Worm (Caenorhabditis elegans) whole organism, L4 larva: Measurements from ENCODE around the gene K07C5.3.

ENCODE experiments used
- F44E2.7 ChIP-seq: fragments of 200-800 bp; sonication (Bioruptor generic); IDR thresholded peaks from 2 replicates; pipeline ENCODE4 v2.1.2; 2022; ENCODE audit warnings: missing genetic modification characterization, missing compliant biosample characterization
- R02D3.7 ChIP-seq: fragments of 150-350 bp; sonication (generic microtip); optimal IDR thresholded peaks from 3 replicates; lab custom pipeline; 2014; ENCODE audit warnings: missing biosample characterization, missing genetic modification characterization
- Y5F2A.4 ChIP-seq: fragments of 200-800 bp; sonication (Bioruptor generic); optimal IDR thresholded peaks from 2 replicates; lab custom pipeline; 2018; ENCODE audit warnings: mild to moderate bottlenecking, missing genetic modification characterization, missing compliant biosample characterization
- ZK337.2 ChIP-seq: fragments of 200-800 bp; sonication (Bioruptor generic); IDR thresholded peaks from 2 replicates; pipeline ENCODE4 v1.3.6; 2022; ENCODE audit warnings: missing genetic modification reagents, missing genetic modification characterization, missing compliant biosample characterization
- ZK546.5 ChIP-seq, 2 experiments: sonication (generic microtip); optimal IDR thresholded peaks; 2 replicates each; lab custom pipeline; 2017; ENCODE audit warnings: missing biosample characterization in 2 of 2, missing genetic modification characterization in 2 of 2
- aha-1 ChIP-seq: fragments of 150-350 bp; peaks from one replicate; lab custom pipeline; 2014; ENCODE audit warnings: missing biosample characterization, missing genetic modification characterization
- ama-1 ChIP-seq: fragments of 150-350 bp; optimal IDR thresholded peaks from 2 replicates; lab custom pipeline; 2014; ENCODE audit warnings: inconsistent platforms, mixed read lengths
- arid-1 ChIP-seq: fragments of 200-800 bp; sonication (Bioruptor generic); conservative IDR thresholded peaks from 2 replicates; pipeline ENCODE4 v1.3.6; 2022; ENCODE audit warnings: missing genetic modification reagents, missing genetic modification characterization, missing compliant biosample characterization
- attf-4 ChIP-seq: sonication (generic microtip); optimal IDR thresholded peaks from 3 replicates; lab custom pipeline; 2017; ENCODE audit warnings: missing biosample characterization, missing genetic modification characterization
- ceh-44 ChIP-seq: fragments of 200-800 bp; sonication (Bioruptor generic); IDR thresholded peaks from 2 replicates; pipeline ENCODE4 v1.3.6; 2022; ENCODE audit warnings: missing genetic modification reagents, missing genetic modification characterization, missing compliant biosample characterization
- ceh-82 ChIP-seq: sonication (generic microtip); optimal IDR thresholded peaks from 2 replicates; lab custom pipeline; 2017; ENCODE audit warnings: missing biosample characterization, missing genetic modification characterization
- cey-2 ChIP-seq: sonication (generic microtip); optimal IDR thresholded peaks from 3 replicates; lab custom pipeline; 2017; ENCODE audit warnings: missing genetic modification characterization, mild to moderate bottlenecking, missing compliant biosample characterization, antibody characterized with exemption, borderline replicate concordance; ENCODE audit not compliant: insufficient read depth
- ctbp-1 ChIP-seq: fragments of 200-800 bp; sonication (Bioruptor generic); IDR thresholded peaks from 2 replicates; pipeline ENCODE4 v1.3.6; 2022; ENCODE audit warnings: missing genetic modification reagents, missing genetic modification characterization, missing compliant biosample characterization
- daf-12 ChIP-seq: fragments of 150-350 bp; optimal IDR thresholded peaks from 2 replicates; lab custom pipeline; 2014; ENCODE audit warnings: missing biosample characterization, missing genetic modification reagents, missing genetic modification characterization
- daf-16 ChIP-seq, 3 experiments: sonication (generic microtip); optimal IDR thresholded peaks; 2 replicates each; lab custom pipeline; 2016 to 2017; ENCODE audit warnings: missing genetic modification characterization in 3 of 3, missing genetic modification reagents in 3 of 3, mild to moderate bottlenecking in 2 of 3, missing compliant biosample characterization in 2 of 3, missing biosample characterization in 1 of 3, moderate library complexity in 1 of 3
- daf-19 ChIP-seq: fragments of 200-800 bp; sonication (Bioruptor generic); conservative IDR thresholded peaks from 2 replicates; pipeline ENCODE4 v1.3.6; 2022; ENCODE audit warnings: missing genetic modification characterization, missing compliant biosample characterization
- dmd-6 ChIP-seq: fragments of 200-800 bp; sonication (Bioruptor generic); IDR thresholded peaks from 2 replicates; pipeline ENCODE4 v1.3.6; 2022; ENCODE audit warnings: missing genetic modification reagents, missing genetic modification characterization, missing compliant biosample characterization
- egl-43 ChIP-seq: fragments of 200-800 bp; sonication (Bioruptor generic); IDR thresholded peaks from 2 replicates; pipeline ENCODE4 v1.3.6; 2022; ENCODE audit warnings: missing genetic modification reagents, missing genetic modification characterization, missing compliant biosample characterization
- hlh-11 ChIP-seq: fragments of 200-800 bp; sonication (Bioruptor generic); optimal IDR thresholded peaks from 2 replicates; lab custom pipeline; 2018; ENCODE audit warnings: mild to moderate bottlenecking, missing genetic modification characterization, missing compliant biosample characterization
- hlh-30 ChIP-seq: sonication (generic microtip); optimal IDR thresholded peaks from 2 replicates; lab custom pipeline; 2017; ENCODE audit warnings: antibody characterized with exemption, mild to moderate bottlenecking, missing genetic modification characterization, missing compliant biosample characterization; ENCODE audit not compliant: insufficient read depth
- lin-13 ChIP-seq: fragments of 150-350 bp; optimal IDR thresholded peaks from 2 replicates; lab custom pipeline; 2014; ENCODE audit warnings: missing biosample characterization, missing genetic modification reagents, missing genetic modification characterization
- mes-2 ChIP-seq: sonication (generic microtip); optimal IDR thresholded peaks from 2 replicates; lab custom pipeline; 2016; ENCODE audit warnings: missing genotype, mild to moderate bottlenecking, missing genetic modification characterization, missing compliant biosample characterization; ENCODE audit not compliant: poor library complexity, severe bottlenecking
- nhr-10 ChIP-seq: fragments of 150-350 bp; optimal IDR thresholded peaks from 2 replicates; lab custom pipeline; 2014; ENCODE audit warnings: missing biosample characterization, missing genetic modification characterization
- nhr-111 ChIP-seq: fragments of 200-800 bp; sonication (Bioruptor generic); optimal IDR thresholded peaks from 2 replicates; lab custom pipeline; 2018; ENCODE audit warnings: mild to moderate bottlenecking, missing genetic modification characterization, missing compliant biosample characterization
- nhr-237 ChIP-seq: sonication (generic microtip); optimal IDR thresholded peaks from 2 replicates; lab custom pipeline; 2017; ENCODE audit warnings: missing biosample characterization, missing genetic modification characterization
- nhr-25 ChIP-seq: sonication (generic microtip); optimal IDR thresholded peaks from 2 replicates; lab custom pipeline; 2017; ENCODE audit warnings: missing genetic modification characterization, mild to moderate bottlenecking, missing compliant biosample characterization, antibody characterized with exemption, moderate library complexity, borderline replicate concordance; ENCODE audit not compliant: insufficient read depth
- nhr-28 ChIP-seq: fragments of 150-350 bp; optimal IDR thresholded peaks from 2 replicates; lab custom pipeline; 2014; ENCODE audit warnings: missing biosample characterization, missing genetic modification characterization
- nhr-48 ChIP-seq: sonication (generic microtip); optimal IDR thresholded peaks from 2 replicates; lab custom pipeline; 2016; ENCODE audit warnings: mild to moderate bottlenecking, missing genetic modification characterization, missing compliant biosample characterization
- pha-4 ChIP-seq, 2 experiments: fragments of 150-350 bp in 1 of 2; fragments of 200-800 bp in 1 of 2; sonication (Bioruptor generic) in 1 of 2; IDR thresholded peaks in 1 of 2; optimal IDR thresholded peaks in 1 of 2; 2 replicates each; pipeline versions ENCODE4 v1.3.6 to Lab custom; 2014 to 2022; ENCODE audit warnings: missing genetic modification characterization in 2 of 2, missing genetic modification reagents in 2 of 2, missing biosample characterization in 1 of 2, missing compliant biosample characterization in 1 of 2
- tra-1 ChIP-seq: fragments of 200-800 bp; sonication (Bioruptor generic); IDR thresholded peaks from 2 replicates; pipeline ENCODE4 v1.3.6; 2022; ENCODE audit warnings: missing genetic modification reagents, missing genetic modification characterization, missing compliant biosample characterization
- unc-39 ChIP-seq: sonication (generic microtip); optimal IDR thresholded peaks from 2 replicates; lab custom pipeline; 2017; ENCODE audit warnings: missing biosample characterization, missing genetic modification characterization
- unc-62 ChIP-seq, 3 experiments: fragments of 150-350 bp in 1 of 3; sonication (generic microtip); optimal IDR thresholded peaks in 2 of 3; peaks in 1 of 3; 1 replicate in 1 of 3; 2 replicates in 2 of 3; lab custom pipeline; 2014 to 2017; ENCODE audit warnings: missing biosample characterization in 3 of 3, missing genetic modification characterization in 3 of 3, missing genetic modification reagents in 3 of 3, missing genotype in 1 of 3
- zag-1 ChIP-seq: fragments of 150-350 bp; optimal IDR thresholded peaks from 2 replicates; lab custom pipeline; 2014; ENCODE audit warnings: missing biosample characterization, missing genetic modification characterization
- zip-11 ChIP-seq: fragments of 200-800 bp; sonication (Bioruptor generic); IDR thresholded peaks from 2 replicates; pipeline ENCODE4 v1.3.6; 2022; ENCODE audit warnings: missing genetic modification characterization, missing compliant biosample characterization

K07C5.3 gene

DNA sequence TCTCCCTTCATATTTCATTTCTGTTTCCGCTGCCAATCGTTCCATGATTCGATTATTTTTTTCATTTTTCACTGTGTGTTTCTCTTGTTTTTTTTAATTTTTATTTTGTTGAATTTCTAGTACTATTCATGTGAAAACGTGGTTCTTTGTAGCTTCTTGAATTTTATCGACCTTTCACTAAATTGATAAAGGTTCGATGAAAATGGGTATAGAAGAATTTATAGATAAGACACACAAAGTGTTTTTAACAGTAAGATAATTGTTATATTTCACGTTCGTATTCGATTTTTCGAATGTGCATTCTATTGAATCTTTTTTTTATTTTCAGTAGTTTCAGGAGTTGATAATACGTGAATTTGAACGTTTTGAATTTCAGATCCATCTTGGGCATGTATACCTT lies 29.1 kb downstream of the K07C5.3 start, which contains the start of gene ugt-49 (continued):
- TF ChIP-seq hlh-30 (no peak), arid-1 (GFP tag; lab: Robert Waterston, UW) (no peak), nhr-10 (tag; lab: Kevin White, UChicago) (no peak), ceh-44 (GFP tag; lab: Robert Waterston, UW) (no peak), F44E2.7 (GFP tag; lab: Robert Waterston, UW) (no peak), daf-16 (GFP tag; optimal IDR thresholded peaks at IDR 0.05; lab: Kevin White, UChicago) (no peak), daf-16 (tag; optimal IDR thresholded peaks at IDR 0.05; lab: Kevin White, UChicago) (peak; percentile 43), hlh-11 (tag; lab: Kevin White, UChicago) (no peak)

DNA sequence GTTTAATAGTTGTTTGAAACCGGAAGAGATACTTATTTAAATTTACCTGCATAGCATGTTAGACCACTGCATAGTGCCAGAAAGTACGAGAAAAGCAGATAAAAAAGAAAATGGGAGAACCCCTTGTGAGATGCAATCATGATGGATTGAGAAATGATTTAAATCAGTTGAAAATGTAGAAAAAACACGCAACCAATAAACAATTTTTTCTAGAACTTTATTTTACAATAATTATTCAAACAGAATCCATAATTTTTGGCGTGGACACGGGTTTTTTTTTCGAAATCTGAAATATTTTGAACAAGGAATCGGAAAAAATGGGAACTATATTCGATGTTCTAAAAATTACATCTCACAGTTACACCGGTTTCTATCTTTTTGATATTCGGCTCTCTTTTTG lies 36.5 kb downstream of the K07C5.3 start, which contains the start of gene AC3.12:
TSS of gene AC3.12 (minus strand) at position 101 of the 400 bp plus-strand sequence.
- TF ChIP-seq pha-4 (GFP tag; IDR thresholded peaks at IDR 0.05; lab: Robert Waterston, UW), result no peak
- no peak for TF ChIP-seq pha-4 (tag; optimal IDR thresholded peaks at IDR 0.05; lab: Kevin White, UChicago)
- no peak for TF ChIP-seq nhr-111 (GFP tag; lab: Kevin White, UChicago)
- TF ChIP-seq ceh-82 (tag; lab: Kevin White, UChicago), result no peak
- TF ChIP-seq zip-11 (GFP tag; lab: Robert Waterston, UW), result no peak
- TF ChIP-seq aha-1 (tag; lab: Kevin White, UChicago), result no peak
- no peak for TF ChIP-seq ZK337.2 (GFP tag; lab: Robert Waterston, UW)
- no peak for TF ChIP-seq ama-1
- no peak for TF ChIP-seq dmd-6 (GFP tag; lab: Robert Waterston, UW)
- TF ChIP-seq lin-13 (GFP tag; lab: Kevin White, UChicago), result no peak
- TF ChIP-seq cey-2 (tag; lab: Kevin White, UChicago), result no peak
- TF ChIP-seq F44E2.7 (GFP tag; lab: Robert Waterston, UW), result no peak
- no peak for TF ChIP-seq zag-1
- no peak for TF ChIP-seq nhr-25 (tag; lab: Kevin White, UChicago)
- no peak for TF ChIP-seq ZK546.5 (tag; optimal IDR thresholded peaks at IDR 0.05; lab: Kevin White, UChicago)
- TF ChIP-seq hlh-30, result no peak
- TF ChIP-seq nhr-10 (tag; lab: Kevin White, UChicago), result no peak
- no peak for TF ChIP-seq hlh-11 (tag; lab: Kevin White, UChicago)
- TF ChIP-seq daf-19 (GFP tag; lab: Robert Waterston, UW), result no peak
- TF ChIP-seq attf-4 (tag; lab: Kevin White, UChicago), result no peak

DNA sequence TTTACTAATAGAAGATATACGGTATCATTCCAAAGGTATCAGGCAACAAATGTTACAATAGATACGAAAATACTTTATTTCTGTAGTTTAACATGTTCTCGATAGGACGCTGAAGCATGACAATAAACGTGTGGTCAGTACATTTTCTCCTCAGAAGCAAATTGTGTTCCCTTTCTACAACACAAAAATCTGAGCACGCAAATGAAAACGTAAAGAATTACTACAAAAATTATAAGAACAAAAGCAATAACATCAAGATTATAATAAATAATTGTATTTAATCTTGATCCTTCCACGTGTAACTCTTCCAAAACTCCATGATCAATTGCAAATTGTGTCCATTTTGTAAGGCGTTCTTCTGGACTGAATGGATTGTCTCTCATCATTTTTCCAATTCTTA lies 36.9 kb downstream of the K07C5.3 start:
- no peak for TF ChIP-seq Y5F2A.4 (GFP tag; lab: Kevin White, UChicago)
- no peak for TF ChIP-seq egl-43
- no peak for TF ChIP-seq daf-16 (GFP tag; optimal IDR thresholded peaks at IDR 0.05; lab: Kevin White, UChicago)
- no peak for TF ChIP-seq daf-16 (tag; optimal IDR thresholded peaks at IDR 0.05; lab: Kevin White, UChicago)
- TF ChIP-seq mes-2 (tag; lab: Kevin White, UChicago), result no peak
- TF ChIP-seq ceh-82 (tag; lab: Kevin White, UChicago), result no peak
- no peak for TF ChIP-seq tra-1 (GFP tag; lab: Robert Waterston, UW)
- no peak for TF ChIP-seq nhr-48 (tag; lab: Kevin White, UChicago)
- no peak for TF ChIP-seq nhr-237 (tag; lab: Kevin White, UChicago)
- TF ChIP-seq ctbp-1 (GFP tag; lab: Robert Waterston, UW), result no peak
- no peak for TF ChIP-seq unc-39
- no peak for TF ChIP-seq daf-12 (tag; lab: Kevin White, UChicago)
- TF ChIP-seq R02D3.7 (tag; lab: Kevin White, UChicago), result no peak
- TF ChIP-seq aha-1 (tag; lab: Kevin White, UChicago), result peak; percentile 95
- peak in 1 of 2 experiments; percentile 68 for TF ChIP-seq unc-62 (GFP tag; optimal IDR thresholded peaks at IDR 0.05 in 1 of 2; lab: Kevin White, UChicago)
- TF ChIP-seq unc-62 (tag; optimal IDR thresholded peaks at IDR 0.05; lab: Kevin White, UChicago), result no peak
- TF ChIP-seq nhr-28, result no peak
